Fruit fly (Drosophila melanogaster): ENCODE results near the gene CG46320.
A peak's percentile ranks its signal among the peaks of the same experiment; 100 is the strongest.

The CG46320 gene

DNA sequence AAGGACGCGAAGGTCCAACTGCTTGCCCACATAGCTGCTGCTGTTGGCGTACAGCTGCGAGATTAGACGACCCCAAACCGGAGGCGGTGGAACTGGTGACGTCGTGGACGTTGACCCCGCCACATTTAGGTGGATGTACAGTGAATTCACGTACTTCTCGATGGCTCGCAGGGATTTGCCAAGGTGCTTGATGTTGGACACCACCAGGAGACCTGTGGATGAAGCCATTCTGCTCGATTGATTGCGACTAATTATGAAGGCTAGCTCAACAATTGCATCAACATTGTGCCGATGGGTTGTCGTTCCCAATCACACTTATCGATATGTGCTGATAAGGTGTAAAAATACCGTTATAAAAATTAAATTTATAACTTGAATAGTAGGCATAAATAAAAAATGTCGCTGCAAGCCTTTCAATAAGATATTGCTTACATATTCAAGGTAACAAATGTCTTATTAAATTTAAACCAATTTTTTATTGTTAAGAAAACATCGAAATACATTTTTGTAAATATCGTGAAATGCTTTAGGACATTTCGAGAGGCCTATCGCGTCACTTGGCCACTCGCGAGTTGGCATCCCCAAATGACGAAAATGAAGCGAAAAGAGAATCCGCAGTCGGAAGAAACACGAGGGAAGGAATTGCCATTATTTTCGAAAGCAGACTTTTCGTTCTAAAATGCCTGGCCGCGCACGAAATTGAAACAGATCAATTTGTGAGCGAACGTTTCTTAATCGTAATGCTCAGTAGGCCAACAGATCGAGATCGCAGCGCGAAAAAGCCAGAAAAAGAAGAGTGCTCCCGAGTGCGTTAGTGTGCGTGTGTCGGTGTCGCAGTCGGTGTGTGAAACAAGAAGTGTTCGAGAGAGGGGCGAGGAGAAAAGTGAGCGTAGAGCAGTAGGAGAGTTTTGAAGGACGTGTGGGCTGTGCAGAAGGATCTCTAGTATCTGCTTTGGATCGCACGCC is 104.9 kb downstream of the CG46320 start, which contains the start of the genes Ppat-Dpck and scny:
Gene Ppat-Dpck, minus strand, starts transcription at position 263 of the 966 bp plus-strand sequence.
Gene scny, plus strand, starts transcription at position 471 of the 966 bp plus-strand sequence.
- TF ChIP-seq dm (GFP tag; optimal IDR thresholded peaks at IDR 0.05) (peak; percentile 91), CG2678 (tag; optimal IDR thresholded peaks at IDR 0.05) (no peak), CG15601 (tag; optimal IDR thresholded peaks at IDR 0.05) (peak; percentile 48), H2.0 (GFP tag; IDR thresholded peaks at IDR 0.05) (no peak), Pdp1 (GFP tag; optimal IDR thresholded peaks at IDR 0.05) (peak in 1 of 2 experiments; percentile 67), CG16815 (GFP tag; optimal IDR thresholded peaks at IDR 0.05) (no peak), Nf-YC (tag; optimal IDR thresholded peaks at IDR 0.05) (peak; percentile 49), CG8765 (GFP tag; IDR thresholded peaks at IDR 0.05) (no peak), zfh2 (GFP tag; optimal IDR thresholded peaks at IDR 0.05) (peak; percentile 8), Hmr (GFP tag; optimal IDR thresholded peaks at IDR 0.05) (no peak), bowl (GFP tag; IDR thresholded peaks at IDR 0.05) (no peak), HLH4C (GFP tag; IDR thresholded peaks at IDR 0.05; ENCODE audit: partially characterized antibody) (peak; percentile 88), jumu (GFP tag; optimal IDR thresholded peaks at IDR 0.05) (peak; percentile 23), phol (tag; optimal IDR thresholded peaks at IDR 0.05) (peak; percentile 67), CG15011 (GFP tag; optimal IDR thresholded peaks at IDR 0.05) (no peak), lbe (GFP tag; optimal IDR thresholded peaks at IDR 0.05) (peak; percentile 76), CHES-1-like (GFP tag; optimal IDR thresholded peaks at IDR 0.05) (peak; percentile 47), CG7839 (tag; optimal IDR thresholded peaks at IDR 0.05) (no peak), CG18262 (tag; optimal IDR thresholded peaks at IDR 0.05) (peak; percentile 31), CG12299 (tag; optimal IDR thresholded peaks at IDR 0.05) (peak; percentile 48), CG14860 (GFP tag; IDR thresholded peaks at IDR 0.05; ENCODE audit: partially characterized antibody) (peak; percentile 82), CG2116 (GFP tag; optimal IDR thresholded peaks at IDR 0.05) (peak; percentile 89), CG3407 (GFP tag; optimal IDR thresholded peaks at IDR 0.05) (no peak), CG8089 (GFP tag; optimal IDR thresholded peaks at IDR 0.05) (no peak), pho (GFP tag; optimal IDR thresholded peaks at IDR 0.05) (peak; percentile 21), sqz (GFP tag; optimal IDR thresholded peaks at IDR 0.05) (no peak), Sry-δ (GFP tag; optimal IDR thresholded peaks at IDR 0.05) (peak; percentile 82), CG17385 (GFP tag; optimal IDR thresholded peaks at IDR 0.05) (peak; percentile 14), Rfx (GFP tag; IDR thresholded peaks at IDR 0.05) (0 out of 2 replicates have a peak, but pooled peaks have one; percentile 24), CG34422 (GFP tag; IDR thresholded peaks at IDR 0.05) (peak; percentile 48; the same call in 1 of the 3 replicates), kay (GFP tag; optimal IDR thresholded peaks at IDR 0.05) (peak; percentile 38), Spps (tag; optimal IDR thresholded peaks at IDR 0.05) (peak; percentile 28), danr (GFP tag; IDR thresholded peaks at IDR 0.05) (no peak), CG12071 (GFP tag; optimal IDR thresholded peaks at IDR 0.05) (no peak), YL-1 (GFP tag; optimal IDR thresholded peaks at IDR 0.05) (peak; percentile 80), HmgZ (tag; optimal IDR thresholded peaks at IDR 0.05) (peak; percentile 44), Oaz (GFP tag; IDR thresholded peaks at IDR 0.05) (no peak), unpg (GFP tag; optimal IDR thresholded peaks at IDR 0.05) (peak; percentile 40), CG2120 (GFP tag; optimal IDR thresholded peaks at IDR 0.05) (peak; percentile 27), Poxn (GFP tag; IDR thresholded peaks at IDR 0.05) (no peak), CG16779 (GFP tag; IDR thresholded peaks at IDR 0.05) (no peak), Doc3 (GFP tag; IDR thresholded peaks at IDR 0.05; ENCODE audit: partially characterized antibody) (peak; percentile 96), CG31388 (GFP tag; optimal IDR thresholded peaks at IDR 0.05) (no peak), CG12391 (tag; optimal IDR thresholded peaks at IDR 0.05) (peak; percentile 34), gsb-n (tag; optimal IDR thresholded peaks at IDR 0.05) (no peak), lola (GFP tag; optimal IDR thresholded peaks at IDR 0.05) (peak in 1 of 3 experiments; percentile 23), psq (GFP tag; optimal IDR thresholded peaks at IDR 0.05) (peak; percentile 99), CG17612 (GFP tag; IDR thresholded peaks at IDR 0.05) (no peak)
